Fruit fly (Drosophila melanogaster): Measurements from ENCODE around the gene fmt.

Gene fmt

dm6 chr3L:6192822-6193555 lies 19.3 kb upstream of the fmt start, which contains the start of the genes Sf3b6 and Tnpo (continued):
- TF ChIP-seq acj6 (GFP tag; optimal IDR thresholded peaks at IDR 0.05) (peak; percentile 83), topi (GFP tag; optimal IDR thresholded peaks at IDR 0.05) (peak; percentile 74), Hr38 (GFP tag; optimal IDR thresholded peaks at IDR 0.05) (no peak), Ets96B (tag; optimal IDR thresholded peaks at IDR 0.05) (peak; percentile 73), Lpt (GFP tag; optimal IDR thresholded peaks at IDR 0.05) (peak; percentile 60), dsx (GFP tag; optimal IDR thresholded peaks at IDR 0.05; ENCODE audit: poor library complexity, severe bottlenecking) (no peak), Blimp-1 (GFP tag; optimal IDR thresholded peaks at IDR 0.05) (no peak), Met (GFP tag; optimal IDR thresholded peaks at IDR 0.05) (peak; percentile 82), CG10669 (GFP tag; optimal IDR thresholded peaks at IDR 0.05) (peak; percentile 73)

- TF ChIP-seq esn (GFP tag; optimal IDR thresholded peaks at IDR 0.05) (peak; percentile 67), Sox102F (GFP tag; optimal IDR thresholded peaks at IDR 0.05) (no peak), CG1621 (tag; optimal IDR thresholded peaks at IDR 0.05) (peak; percentile 21), Sox14 (GFP tag; optimal IDR thresholded peaks at IDR 0.05) (peak; percentile 50), CG6808 (GFP tag; optimal IDR thresholded peaks at IDR 0.05) (no peak), CG11902 (GFP tag; optimal IDR thresholded peaks at IDR 0.05) (peak; percentile 26), CG31627 (GFP tag; optimal IDR thresholded peaks at IDR 0.05) (peak; percentile 69), Hr4 (GFP tag; optimal IDR thresholded peaks at IDR 0.05) (peak; percentile 49), Eip75B (GFP tag; optimal IDR thresholded peaks at IDR 0.05) (no peak), vri (GFP tag; optimal IDR thresholded peaks at IDR 0.05) (no peak), salr (GFP tag; optimal IDR thresholded peaks at IDR 0.05) (peak in 1 of 2 experiments; percentile 40), CG8632 (GFP tag; optimal IDR thresholded peaks at IDR 0.05) (peak; percentile 32), CG9139 (GFP tag; optimal IDR thresholded peaks at IDR 0.05) (no peak), CG3919 (GFP tag; optimal IDR thresholded peaks at IDR 0.05) (peak; percentile 48), Smox (GFP tag; optimal IDR thresholded peaks at IDR 0.05) (no peak), CG11294 (GFP tag; IDR thresholded peaks at IDR 0.05) (no peak), Ets21C (GFP tag; optimal IDR thresholded peaks at IDR 0.05) (peak; percentile 46), Sox15 (GFP tag; optimal IDR thresholded peaks at IDR 0.05) (peak; percentile 20), CG6276 (GFP tag; optimal IDR thresholded peaks at IDR 0.05) (no peak), CG34406 (GFP tag; optimal IDR thresholded peaks at IDR 0.05) (peak; percentile 38), net (GFP tag; optimal IDR thresholded peaks at IDR 0.05) (no peak), fd85E (GFP tag; optimal IDR thresholded peaks at IDR 0.05) (no peak), dsx (GFP tag; optimal IDR thresholded peaks at IDR 0.05; ENCODE audit: poor library complexity, severe bottlenecking) (peak; percentile 19), fd59A (GFP tag; optimal IDR thresholded peaks at IDR 0.05) (peak; percentile 1), cyc (GFP tag; optimal IDR thresholded peaks at IDR 0.05) (peak; percentile 46), lz (GFP tag; optimal IDR thresholded peaks at IDR 0.05) (peak; percentile 56), Hr38 (GFP tag; optimal IDR thresholded peaks at IDR 0.05) (no peak), CG7368 (GFP tag; optimal IDR thresholded peaks at IDR 0.05) (no peak), topi (GFP tag; optimal IDR thresholded peaks at IDR 0.05) (peak; percentile 50), CG15336 (GFP tag; IDR thresholded peaks at IDR 0.05) (peak; percentile 50), Ets96B (tag; optimal IDR thresholded peaks at IDR 0.05) (peak; percentile 11), CG6163 (GFP tag; IDR thresholded peaks at IDR 0.05) (peak; percentile 66), Gug (GFP tag; IDR thresholded peaks at IDR 0.05) (peak; percentile 42), CG8319 (GFP tag; optimal IDR thresholded peaks at IDR 0.05) (no peak), CG11762 (GFP tag; optimal IDR thresholded peaks at IDR 0.05; ENCODE audit: insufficient read depth) (peak; percentile 25), CG4318 (GFP tag; optimal IDR thresholded peaks at IDR 0.05) (no peak), spab (GFP tag; optimal IDR thresholded peaks at IDR 0.05) (no peak), ss (GFP tag; optimal IDR thresholded peaks at IDR 0.05) (peak; percentile 17 to 35), svp (GFP tag) (peak; percentile 89), achi (GFP tag; optimal IDR thresholded peaks at IDR 0.05) (peak; percentile 56), CG6792 (GFP tag; optimal IDR thresholded peaks at IDR 0.05) (peak; percentile 34)
Observed at dm6 chr3L:6188995-6189927, 15.6 kb upstream of the fmt start, which contains the start of the genes D19A and CG7386. Gene D19A, minus strand, starts transcription at chr3L:6189123. Gene CG7386, plus strand, starts transcription at chr3L:6189745.

Data from whole organism, prepupa.